Fruit fly (Drosophila melanogaster) whole organism, embryonic: ENCODE data around the gene CG16957.

Experiments
- Ada2b ChIP-seq: fragments of 200-800 bp; sonication (Bioruptor generic); IDR thresholded peaks from 2 replicates; pipeline ENCODE4 v1.3.6; 2022; ENCODE audit warnings: missing biosample characterization, missing genetic modification characterization
- Antp ChIP-seq: fragments of 200-800 bp; sonication (Bioruptor generic); optimal IDR thresholded peaks from 3 replicates; lab custom pipeline; 2016; ENCODE audit warnings: missing biosample characterization, missing genetic modification characterization
- Atf6 ChIP-seq: fragments of 200-800 bp; sonication (Bioruptor generic); IDR thresholded peaks from 2 replicates; pipeline ENCODE4 v1.3.6; 2022; ENCODE audit warnings: missing biosample characterization, missing genetic modification characterization
- CG10209 ChIP-seq: fragments of 200-800 bp; sonication (Bioruptor generic); optimal IDR thresholded peaks from 3 replicates; lab custom pipeline; 2017; ENCODE audit warnings: missing biosample characterization, mild to moderate bottlenecking, missing genetic modification characterization, missing genetic modification reagents
- CG10366 ChIP-seq: fragments of 200-800 bp; sonication (Bioruptor generic); IDR thresholded peaks from 2 replicates; pipeline ENCODE4 v1.3.6; 2022; ENCODE audit warnings: missing biosample characterization, missing genetic modification characterization
- CG10543 ChIP-seq: fragments of 200-800 bp; sonication (Bioruptor generic); optimal IDR thresholded peaks from 3 replicates; lab custom pipeline; 2017; ENCODE audit warnings: missing biosample characterization, mild to moderate bottlenecking, missing genetic modification characterization, moderate library complexity
- CG11398 ChIP-seq: fragments of 200-800 bp; sonication (Bioruptor generic); optimal IDR thresholded peaks from 2 replicates; lab custom pipeline; 2016; ENCODE audit warnings: missing biosample characterization, missing genetic modification characterization
- CG11504 ChIP-seq: fragments of 200-800 bp; sonication (Bioruptor generic); optimal IDR thresholded peaks from 3 replicates; lab custom pipeline; 2019; ENCODE audit warnings: missing biosample characterization, mild to moderate bottlenecking, missing genetic modification characterization, moderate library complexity
- CG13775 ChIP-seq: fragments of 200-800 bp; sonication (Bioruptor generic); optimal IDR thresholded peaks from 3 replicates; lab custom pipeline; 2017; ENCODE audit warnings: missing biosample characterization, mild to moderate bottlenecking, missing genetic modification characterization
- CG15269 ChIP-seq: fragments of 200-800 bp; sonication (Bioruptor generic); optimal IDR thresholded peaks from 2 replicates; lab custom pipeline; 2018; ENCODE audit warnings: missing biosample characterization, mild to moderate bottlenecking, missing genetic modification characterization, moderate library complexity
- CG1529 ChIP-seq: fragments of 200-800 bp; sonication (Bioruptor generic); optimal IDR thresholded peaks from 3 replicates; lab custom pipeline; 2018; ENCODE audit warnings: missing biosample characterization, missing genetic modification characterization
- CG16815 ChIP-seq: fragments of 200-800 bp; sonication (Bioruptor generic); optimal IDR thresholded peaks from 3 replicates; lab custom pipeline; 2017; ENCODE audit warnings: missing biosample characterization, mild to moderate bottlenecking, missing genetic modification characterization
- CG17385 ChIP-seq: fragments of 200-800 bp; sonication (Bioruptor generic); optimal IDR thresholded peaks from 3 replicates; lab custom pipeline; 2018; ENCODE audit warnings: missing biosample characterization, mild to moderate bottlenecking, missing genetic modification characterization
- CG17612 ChIP-seq: fragments of 200-800 bp; sonication (Bioruptor generic); IDR thresholded peaks from 2 replicates; pipeline ENCODE4 v1.3.6; 2022; ENCODE audit warnings: missing biosample characterization, missing genetic modification characterization
- CG18764 ChIP-seq: fragments of 200-800 bp; sonication (Bioruptor generic); optimal IDR thresholded peaks from 3 replicates; lab custom pipeline; 2016; ENCODE audit warnings: missing biosample characterization, missing genetic modification characterization
- CG3995 ChIP-seq: fragments of 200-800 bp; sonication (Bioruptor generic); optimal IDR thresholded peaks from 3 replicates; lab custom pipeline; 2016; ENCODE audit warnings: missing biosample characterization, missing genetic modification characterization
- CG4328 ChIP-seq: fragments of 200-800 bp; sonication (Bioruptor generic); optimal IDR thresholded peaks from 3 replicates; lab custom pipeline; 2017; ENCODE audit warnings: missing biosample characterization, missing genetic modification reagents, missing genetic modification characterization
- CG4360 ChIP-seq: fragments of 200-800 bp; sonication (Bioruptor generic); IDR thresholded peaks from 2 replicates; pipeline ENCODE4 v1.3.6; 2022; ENCODE audit warnings: missing biosample characterization, missing genetic modification characterization
- CG4404 ChIP-seq: fragments of 200-800 bp; sonication (Bioruptor generic); IDR thresholded peaks from 2 replicates; pipeline ENCODE4 v1.3.6; 2022; ENCODE audit warnings: missing biosample characterization, missing genetic modification characterization
- CG8089 ChIP-seq: fragments of 200-800 bp; sonication (Bioruptor generic); optimal IDR thresholded peaks from 3 replicates; lab custom pipeline; 2016; ENCODE audit warnings: missing biosample characterization, missing genetic modification characterization
- CG8765 ChIP-seq: fragments of 200-800 bp; sonication (Bioruptor generic); IDR thresholded peaks from 2 replicates; pipeline ENCODE4 v1.3.6; 2022; ENCODE audit warnings: missing biosample characterization, missing genetic modification characterization
- CG8924 ChIP-seq: fragments of 200-800 bp; optimal IDR thresholded peaks from 3 replicates; lab custom pipeline; 2019; ENCODE audit warnings: missing biosample characterization, mild to moderate bottlenecking, missing genetic modification characterization, moderate library complexity
- CG9817 ChIP-seq: fragments of 200-800 bp; sonication (Bioruptor generic); optimal IDR thresholded peaks from 2 replicates; lab custom pipeline; 2018; ENCODE audit warnings: missing biosample characterization, mild to moderate bottlenecking, missing genetic modification characterization, moderate library complexity
- Deaf1 ChIP-seq: fragments of 200-800 bp; optimal IDR thresholded peaks from 3 replicates; lab custom pipeline; 2019; ENCODE audit warnings: missing biosample characterization, mild to moderate bottlenecking, missing genetic modification characterization, moderate library complexity
- Drgx ChIP-seq: fragments of 200-800 bp; sonication (Bioruptor generic); IDR thresholded peaks from 2 replicates; pipeline ENCODE4 v1.3.6; 2022; ENCODE audit warnings: missing biosample characterization, missing genetic modification characterization
- Ets65A ChIP-seq: fragments of 200-800 bp; sonication (Bioruptor generic); peaks from one replicate; lab custom pipeline; 2016; ENCODE audit warnings: missing biosample characterization, missing genetic modification characterization
- Hr39 ChIP-seq: fragments of >200 bp; optimal IDR thresholded peaks from 2 replicates; lab custom pipeline; 2017
- Mrtf ChIP-seq: fragments of 200-800 bp; sonication (Bioruptor generic); IDR thresholded peaks from 3 replicates; pipeline ENCODE4 v1.3.6; 2022; ENCODE audit warnings: missing biosample characterization, missing genetic modification characterization
- Rfx ChIP-seq: fragments of 200-800 bp; sonication (Bioruptor generic); IDR thresholded peaks from 2 replicates; pipeline ENCODE4 v1.3.6; 2022; ENCODE audit warnings: missing biosample characterization, missing genetic modification characterization
- TFAM ChIP-seq: fragments of 200-800 bp; sonication (Bioruptor generic); optimal IDR thresholded peaks from 2 replicates; lab custom pipeline; 2017; ENCODE audit warnings: missing biosample characterization, missing genetic modification characterization, inconsistent platforms
- bbx ChIP-seq: fragments of 200-800 bp; sonication (Bioruptor generic); IDR thresholded peaks from 2 replicates; pipeline ENCODE4 v1.3.6; 2022; ENCODE audit warnings: missing biosample characterization, missing genetic modification characterization; ENCODE audit not compliant: partially characterized antibody
- chif ChIP-seq, 2 experiments: fragments of 200-800 bp; sonication (Bioruptor generic); optimal IDR thresholded peaks; 3 replicates each; lab custom pipeline; 2016; ENCODE audit warnings: missing biosample characterization in 2 of 2, missing genetic modification characterization in 2 of 2
- crc ChIP-seq: fragments of 200-800 bp; sonication (Bioruptor generic); optimal IDR thresholded peaks from 2 replicates; lab custom pipeline; 2016; ENCODE audit warnings: missing biosample characterization, missing genetic modification characterization
- crol ChIP-seq: fragments of 200-800 bp; sonication (Bioruptor generic); IDR thresholded peaks from 2 replicates; pipeline ENCODE4 v1.3.6; 2022; ENCODE audit warnings: missing biosample characterization, missing genetic modification characterization
- crp ChIP-seq, 2 experiments: fragments of 200-800 bp; sonication (Bioruptor generic); optimal IDR thresholded peaks; 2 replicates in 1 of 2; 3 replicates in 1 of 2; lab custom pipeline; 2017; ENCODE audit warnings: missing biosample characterization in 2 of 2, missing genetic modification characterization in 2 of 2, mild to moderate bottlenecking in 1 of 2, moderate library complexity in 1 of 2
- gcm2 ChIP-seq: fragments of 200-800 bp; sonication (Bioruptor generic); optimal IDR thresholded peaks from 2 replicates; lab custom pipeline; 2016; ENCODE audit warnings: missing biosample characterization, missing genetic modification characterization
- grau ChIP-seq: fragments of 200-800 bp; optimal IDR thresholded peaks from 3 replicates; lab custom pipeline; 2019; ENCODE audit warnings: missing biosample characterization, mild to moderate bottlenecking, missing genetic modification characterization, moderate library complexity
- her ChIP-seq: fragments of 200-800 bp; sonication (Bioruptor generic); optimal IDR thresholded peaks from 2 replicates; lab custom pipeline; 2016; ENCODE audit warnings: missing biosample characterization, missing genetic modification characterization
- mam ChIP-seq: fragments of 200-800 bp; sonication (Bioruptor generic); optimal IDR thresholded peaks from 3 replicates; lab custom pipeline; 2016; ENCODE audit warnings: missing biosample characterization, missing genetic modification characterization
- onecut ChIP-seq: fragments of 200-800 bp; sonication (Bioruptor generic); IDR thresholded peaks from 2 replicates; pipeline ENCODE4 v1.3.6; 2022; ENCODE audit warnings: missing biosample characterization, missing genetic modification characterization
- pho ChIP-seq: fragments of 200-800 bp; sonication (Bioruptor generic); optimal IDR thresholded peaks from 2 replicates; lab custom pipeline; 2016; ENCODE audit warnings: missing biosample characterization, missing genetic modification characterization
- pita ChIP-seq: fragments of 200-800 bp; sonication (Bioruptor generic); optimal IDR thresholded peaks from 2 replicates; lab custom pipeline; 2017; ENCODE audit warnings: missing biosample characterization, mild to moderate bottlenecking, missing genetic modification characterization
- prd ChIP-seq, 3 experiments: fragments of >200 bp in 2 of 3; fragments of 200-800 bp in 1 of 3; sonication (Bioruptor generic) in 1 of 3; optimal IDR thresholded peaks in 2 of 3; IDR thresholded peaks in 1 of 3; 2 replicates in 2 of 3; 3 replicates in 1 of 3; pipeline versions ENCODE4 v1.3.6 to Lab custom; 2017 to 2022; ENCODE audit warnings: missing biosample characterization in 1 of 3, missing genetic modification characterization in 1 of 3
- pros ChIP-seq: fragments of 200-800 bp; sonication (Bioruptor generic); optimal IDR thresholded peaks from 3 replicates; lab custom pipeline; 2019; ENCODE audit warnings: missing biosample characterization, mild to moderate bottlenecking, missing genetic modification characterization, moderate library complexity
- pzg ChIP-seq: fragments of 200-800 bp; sonication (Bioruptor generic); optimal IDR thresholded peaks from 3 replicates; lab custom pipeline; 2018; ENCODE audit warnings: missing biosample characterization, mild to moderate bottlenecking, missing genetic modification characterization, moderate library complexity
- row ChIP-seq: fragments of 200-800 bp; sonication (Bioruptor generic); IDR thresholded peaks from 3 replicates; pipeline ENCODE4 v1.3.6; 2022; ENCODE audit warnings: missing biosample characterization, missing genetic modification characterization
- run ChIP-seq: fragments of 200-800 bp; sonication (Bioruptor generic); optimal IDR thresholded peaks from 3 replicates; lab custom pipeline; 2018; ENCODE audit warnings: missing biosample characterization, mild to moderate bottlenecking, missing genetic modification characterization
- sim ChIP-seq: fragments of 200-800 bp; sonication (Bioruptor generic); IDR thresholded peaks from 2 replicates; pipeline ENCODE4 v1.3.6; 2022; ENCODE audit warnings: missing biosample characterization, missing genetic modification characterization
- slou ChIP-seq: fragments of 200-800 bp; sonication (Bioruptor generic); optimal IDR thresholded peaks from 3 replicates; lab custom pipeline; 2016; ENCODE audit warnings: missing biosample characterization, missing genetic modification characterization
- stwl ChIP-seq: fragments of 200-800 bp; sonication (Bioruptor generic); optimal IDR thresholded peaks from 3 replicates; lab custom pipeline; 2018; ENCODE audit warnings: missing biosample characterization, mild to moderate bottlenecking, missing genetic modification characterization, moderate library complexity
- vfl ChIP-seq: fragments of 200-800 bp; sonication (Bioruptor generic); optimal IDR thresholded peaks from 2 replicates; lab custom pipeline; 2016; ENCODE audit warnings: missing biosample characterization, missing genetic modification characterization
- zfh2 ChIP-seq: fragments of 200-800 bp; sonication (Bioruptor generic); optimal IDR thresholded peaks from 2 replicates; lab custom pipeline; 2016; ENCODE audit warnings: missing biosample characterization, missing genetic modification characterization

CG16957 gene

DNA sequence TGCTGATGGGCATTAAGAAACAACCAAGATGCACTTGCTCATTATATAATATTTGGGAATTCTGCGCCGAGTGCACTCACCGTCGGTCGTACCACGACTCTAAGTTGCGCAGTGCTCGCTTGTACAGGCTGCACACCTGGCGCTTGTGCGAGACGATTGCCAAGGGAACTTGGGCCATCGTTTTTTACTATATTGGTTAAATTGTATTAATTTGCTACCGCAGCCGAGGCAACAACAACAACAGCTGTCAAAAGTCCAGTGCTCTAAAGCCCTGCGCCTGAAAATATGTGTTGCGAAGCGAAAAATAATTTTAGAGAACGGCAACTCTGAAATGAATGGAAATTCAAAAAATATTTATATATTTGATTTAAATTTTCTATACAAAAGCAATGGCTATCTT, 25.2 kb downstream of the CG16957 start, which contains the start of gene ND-B22 (continued):
- TF ChIP-seq bbx (GFP tag; lab: Robert Waterston, UW) (peak; percentile 41), CG17385 (GFP tag; lab: Kevin White, UChicago) (peak; percentile 49), Drgx (GFP tag; lab: Robert Waterston, UW) (no peak), CG13775 (no peak), zfh2 (GFP tag; lab: Kevin White, UChicago) (peak; percentile 40), CG11398 (GFP tag; lab: Kevin White, UChicago) (no peak), CG10543 (GFP tag; lab: Kevin White, UChicago) (peak; percentile 38), slou (GFP tag; lab: Kevin White, UChicago) (peak; percentile 4), Antp (peak; percentile 4), CG16815 (no peak), CG11504 (tag; lab: Kevin White, UChicago) (peak; percentile 32), CG4328 (GFP tag; lab: Kevin White, UChicago) (no peak), pzg (GFP tag; lab: Kevin White, UChicago) (peak; percentile 76), vfl (no peak), CG18764 (no peak), pita (GFP tag; lab: Kevin White, UChicago) (no peak), CG8089 (GFP tag; lab: Kevin White, UChicago) (no peak), onecut (GFP tag; lab: Robert Waterston, UW) (no peak), run (peak; percentile 12), her (GFP tag; lab: Kevin White, UChicago) (no peak), pros (no peak), Atf6 (0 out of 2 replicates have a peak, but pooled peaks have one; percentile 13), chif (GFP tag; optimal IDR thresholded peaks at IDR 0.05; lab: Kevin White, UChicago) (peak in 1 of 2 experiments; percentile 2), Ets65A (GFP tag; lab: Kevin White, UChicago) (no peak), crp (GFP tag; optimal IDR thresholded peaks at IDR 0.05; lab: Kevin White, UChicago) (peak in 1 of 2 experiments; percentile 74), crc (no peak), CG3995 (GFP tag; lab: Kevin White, UChicago) (peak; percentile 32), stwl (tag; lab: Kevin White, UChicago) (peak; percentile 96), grau (tag; lab: Kevin White, UChicago) (peak; percentile 43), crol (no peak), sim (no peak), CG4360 (peak; percentile 97), Rfx (GFP tag; lab: Robert Waterston, UW) (peak; percentile 70), pho (no peak), Deaf1 (tag; lab: Kevin White, UChicago) (no peak), CG15269 (peak; percentile 30), CG9817 (tag; lab: Kevin White, UChicago) (peak; percentile 40), CG10209 (peak; percentile 33), prd (optimal IDR thresholded peaks at IDR 0.05; lab: Kevin White, UChicago) (no peak), prd (GFP tag; IDR thresholded peaks at IDR 0.05; lab: Robert Waterston, UW) (0 out of 3 replicates have a peak, but pooled peaks have one; percentile 7), Hr39 (no peak), row (peak; percentile 31; the same call in 1 of the 3 replicates), CG4404 (GFP tag; lab: Robert Waterston, UW) (no peak), Mrtf (no peak), CG8765 (GFP tag; lab: Robert Waterston, UW) (no peak), Ada2b (GFP tag; lab: Robert Waterston, UW) (no peak), mam (GFP tag; lab: Kevin White, UChicago) (peak; percentile 58), CG1529 (no peak), TFAM (no peak), CG17612 (GFP tag; lab: Robert Waterston, UW) (no peak), gcm2 (GFP tag; lab: Kevin White, UChicago) (no peak), CG8924 (peak; percentile 32), CG10366 (GFP tag; lab: Robert Waterston, UW) (no peak)
